ENCODE assay signal across 1 fruit fly cellular context in genomic region chrX:17294169-17294833, dm6.
TF ChIP-seq lines count a peak whose summit lies in the region.

No protein-coding gene starts in this region.

TF ChIP-seq in whole organism, embryonic, 481 proteins besides CTCF, POLR2A, EP300 and RAD21 (continued from another document and continues in another):
- TF ChIP-seq Meics (GFP tag; optimal IDR thresholded peaks at IDR 0.05; lab: Kevin White, UChicago), result no peak
- no peak for TF ChIP-seq CG10366 (GFP tag; IDR thresholded peaks at IDR 0.05; lab: Robert Waterston, UW)
- TF ChIP-seq Med (GFP tag; lab: Kevin White, UChicago), result peak; percentile 49
- TF ChIP-seq Xbp1 (GFP tag; optimal IDR thresholded peaks at IDR 0.05; lab: Kevin White, UChicago), result no peak
- TF ChIP-seq cas (GFP tag; IDR thresholded peaks at IDR 0.05; lab: Robert Waterston, UW), result no peak
- TF ChIP-seq MTF-1 (GFP tag; optimal IDR thresholded peaks at IDR 0.05; lab: Kevin White, UChicago; ENCODE audit: borderline replicate concordance), result no peak
- TF ChIP-seq HLH3B (GFP tag; IDR thresholded peaks at IDR 0.05; lab: Robert Waterston, UW), result peak; percentile 29; the same call in 1 of the 2 replicates
- TF ChIP-seq CG3838 (GFP tag; optimal IDR thresholded peaks at IDR 0.05; lab: Kevin White, UChicago), result no peak
- peak; percentile 9 for TF ChIP-seq CG13894 (tag; optimal IDR thresholded peaks at IDR 0.05; lab: Kevin White, UChicago)
- no peak for TF ChIP-seq sqz (GFP tag; optimal IDR thresholded peaks at IDR 0.05; lab: Kevin White, UChicago)
- no peak for TF ChIP-seq CG16815 (GFP tag; optimal IDR thresholded peaks at IDR 0.05; lab: Kevin White, UChicago)
- TF ChIP-seq Sin3A (optimal IDR thresholded peaks at IDR 0.05; lab: Kevin White, UChicago), result no peak
- no peak for TF ChIP-seq Hsf (GFP tag; optimal IDR thresholded peaks at IDR 0.05; lab: Kevin White, UChicago)
- TF ChIP-seq ap (GFP tag; IDR thresholded peaks at IDR 0.05; lab: Robert Waterston, UW), result no peak
- TF ChIP-seq sr (GFP tag; IDR thresholded peaks at IDR 0.05; lab: Robert Waterston, UW), result no peak
- TF ChIP-seq CG12942 (GFP tag; optimal IDR thresholded peaks at IDR 0.05; lab: Kevin White, UChicago), result no peak
- TF ChIP-seq CG3065 (GFP tag; optimal IDR thresholded peaks at IDR 0.05; lab: Kevin White, UChicago), result no peak
- TF ChIP-seq pzg (GFP tag; optimal IDR thresholded peaks at IDR 0.05; lab: Kevin White, UChicago), result no peak
- no peak for TF ChIP-seq CG43689 (GFP tag; IDR thresholded peaks at IDR 0.05; lab: Robert Waterston, UW)
- no peak for TF ChIP-seq CG10565 (GFP tag; optimal IDR thresholded peaks at IDR 0.05; lab: Kevin White, UChicago)
- no peak for TF ChIP-seq toy (GFP tag; IDR thresholded peaks at IDR 0.05; lab: Robert Waterston, UW)
- TF ChIP-seq hkb (optimal IDR thresholded peaks at IDR 0.05; lab: Kevin White, UChicago), result no peak
- TF ChIP-seq hkb (GFP tag; IDR thresholded peaks at IDR 0.05; lab: Robert Waterston, UW), result peak; percentile 55; the same call in 1 of the 2 replicates
- no peak for TF ChIP-seq CG18764 (GFP tag; optimal IDR thresholded peaks at IDR 0.05; lab: Kevin White, UChicago)
- TF ChIP-seq Hey (tag; optimal IDR thresholded peaks at IDR 0.05; lab: Kevin White, UChicago), result peak; percentile 12
- TF ChIP-seq CHES-1-like (GFP tag; optimal IDR thresholded peaks at IDR 0.05; lab: Kevin White, UChicago), result peak; percentile 32
- no peak for TF ChIP-seq CG6689 (GFP tag; IDR thresholded peaks at IDR 0.05; lab: Robert Waterston, UW)
- no peak for TF ChIP-seq Taf1 (GFP tag; IDR thresholded peaks at IDR 0.05; lab: Robert Waterston, UW)
- no peak for TF ChIP-seq CG9797 (GFP tag; optimal IDR thresholded peaks at IDR 0.05; lab: Kevin White, UChicago)
- no peak for TF ChIP-seq en (GFP tag; optimal IDR thresholded peaks at IDR 0.05; lab: Kevin White, UChicago)
- no peak for TF ChIP-seq CG7839 (tag; optimal IDR thresholded peaks at IDR 0.05; lab: Kevin White, UChicago)
- no peak for TF ChIP-seq HLH54F (GFP tag; optimal IDR thresholded peaks at IDR 0.05; lab: Kevin White, UChicago)
- TF ChIP-seq CG17186 (GFP tag; optimal IDR thresholded peaks at IDR 0.05; lab: Kevin White, UChicago), result no peak
- no peak for TF ChIP-seq CG9817 (tag; optimal IDR thresholded peaks at IDR 0.05; lab: Kevin White, UChicago)
- no peak for TF ChIP-seq CG5245 (GFP tag; optimal IDR thresholded peaks at IDR 0.05; lab: Kevin White, UChicago)
- TF ChIP-seq danr (GFP tag; IDR thresholded peaks at IDR 0.05; lab: Robert Waterston, UW), result no peak
- no peak for TF ChIP-seq CG3995 (GFP tag; optimal IDR thresholded peaks at IDR 0.05; lab: Kevin White, UChicago)
- TF ChIP-seq CG17802 (tag; optimal IDR thresholded peaks at IDR 0.05; lab: Kevin White, UChicago), result no peak
- TF ChIP-seq fd3F (GFP tag; optimal IDR thresholded peaks at IDR 0.05; lab: Kevin White, UChicago), result no peak
- no peak for TF ChIP-seq CG16813 (GFP tag; IDR thresholded peaks at IDR 0.05; lab: Robert Waterston, UW; ENCODE audit: partially characterized antibody)
- TF ChIP-seq Pdp1 (GFP tag; optimal IDR thresholded peaks at IDR 0.05; lab: Kevin White, UChicago), result peak in 1 of 2 experiments; percentile 85
- TF ChIP-seq Sry-δ (GFP tag; optimal IDR thresholded peaks at IDR 0.05; lab: Kevin White, UChicago), result no peak
- TF ChIP-seq pb (GFP tag; optimal IDR thresholded peaks at IDR 0.05; lab: Kevin White, UChicago), result no peak
- no peak for TF ChIP-seq CG16779 (GFP tag; IDR thresholded peaks at IDR 0.05; lab: Robert Waterston, UW)
- TF ChIP-seq Lhr (GFP tag; optimal IDR thresholded peaks at IDR 0.05; lab: Kevin White, UChicago), result no peak
- no peak for TF ChIP-seq Elba2 (GFP tag; optimal IDR thresholded peaks at IDR 0.05; lab: Kevin White, UChicago)
- TF ChIP-seq pnt (GFP tag; optimal IDR thresholded peaks at IDR 0.05; lab: Kevin White, UChicago), result no peak
- no peak for TF ChIP-seq CG11398 (GFP tag; optimal IDR thresholded peaks at IDR 0.05; lab: Kevin White, UChicago)
- no peak for TF ChIP-seq pho (GFP tag; optimal IDR thresholded peaks at IDR 0.05; lab: Kevin White, UChicago)
- TF ChIP-seq CG7372 (GFP tag; IDR thresholded peaks at IDR 0.05; lab: Robert Waterston, UW), result no peak
- 0 out of 2 replicates have a peak, but pooled peaks have one; percentile 42 for TF ChIP-seq vvl (GFP tag; IDR thresholded peaks at IDR 0.05; lab: Robert Waterston, UW)
- TF ChIP-seq HmgZ (tag; optimal IDR thresholded peaks at IDR 0.05; lab: Kevin White, UChicago), result no peak
- TF ChIP-seq CG14667 (GFP tag; IDR thresholded peaks at IDR 0.05; lab: Robert Waterston, UW), result no peak
- TF ChIP-seq CG31224 (GFP tag; IDR thresholded peaks at IDR 0.05; lab: Robert Waterston, UW), result no peak
- no peak for TF ChIP-seq HHEX (GFP tag; optimal IDR thresholded peaks at IDR 0.05; lab: Kevin White, UChicago)
- TF ChIP-seq bsh (GFP tag; optimal IDR thresholded peaks at IDR 0.05; lab: Kevin White, UChicago), result no peak
- no peak for TF ChIP-seq Sox100B (GFP tag; optimal IDR thresholded peaks at IDR 0.05; lab: Kevin White, UChicago)
- no peak for TF ChIP-seq lola (GFP tag; optimal IDR thresholded peaks at IDR 0.05; lab: Kevin White, UChicago)
- no peak for TF ChIP-seq CG10209 (GFP tag; optimal IDR thresholded peaks at IDR 0.05; lab: Kevin White, UChicago)
- peak; percentile 89 for TF ChIP-seq kni (GFP tag; optimal IDR thresholded peaks at IDR 0.05; lab: Kevin White, UChicago)
- peak in 1 of 2 experiments; percentile 95 for TF ChIP-seq Hr78 (GFP tag; optimal IDR thresholded peaks at IDR 0.05; lab: Kevin White, UChicago)
- no peak for TF ChIP-seq hth (optimal IDR thresholded peaks at IDR 0.05; lab: Kevin White, UChicago)
- no peak for TF ChIP-seq Optix (GFP tag; IDR thresholded peaks at IDR 0.05; lab: Robert Waterston, UW)
- no peak for TF ChIP-seq slbo (GFP tag; IDR thresholded peaks at IDR 0.05; lab: Robert Waterston, UW)
- no peak for TF ChIP-seq CG6765 (GFP tag; optimal IDR thresholded peaks at IDR 0.05; lab: Kevin White, UChicago)
- TF ChIP-seq Awh (GFP tag; IDR thresholded peaks at IDR 0.05; lab: Robert Waterston, UW), result peak; percentile 55; the same call in 1 of the 2 replicates
- no peak for TF ChIP-seq CG12236 (GFP tag; optimal IDR thresholded peaks at IDR 0.05; lab: Kevin White, UChicago)
- no peak for TF ChIP-seq Ptx1 (GFP tag; IDR thresholded peaks at IDR 0.05; lab: Robert Waterston, UW)
- no peak for TF ChIP-seq CG11247 (GFP tag; IDR thresholded peaks at IDR 0.05; lab: Robert Waterston, UW)
- no peak for TF ChIP-seq disco-r (GFP tag; optimal IDR thresholded peaks at IDR 0.05; lab: Kevin White, UChicago)
- TF ChIP-seq CG3407 (GFP tag; optimal IDR thresholded peaks at IDR 0.05; lab: Kevin White, UChicago), result no peak
- TF ChIP-seq CG10147 (GFP tag; optimal IDR thresholded peaks at IDR 0.05; lab: Kevin White, UChicago), result no peak
- no peak for TF ChIP-seq YL-1 (GFP tag; optimal IDR thresholded peaks at IDR 0.05; lab: Kevin White, UChicago)
- TF ChIP-seq ro (GFP tag; IDR thresholded peaks at IDR 0.05; lab: Robert Waterston, UW), result no peak
- TF ChIP-seq bab2 (GFP tag; optimal IDR thresholded peaks at IDR 0.05; lab: Kevin White, UChicago), result no peak
- no peak for TF ChIP-seq ttk (GFP tag; IDR thresholded peaks at IDR 0.05; lab: Robert Waterston, UW)
- no peak for TF ChIP-seq CG8478 (optimal IDR thresholded peaks at IDR 0.05; lab: Kevin White, UChicago)
- TF ChIP-seq inv (GFP tag; IDR thresholded peaks at IDR 0.05; lab: Robert Waterston, UW; ENCODE audit: partially characterized antibody), result no peak
- no peak for TF ChIP-seq Abd-B (GFP tag; optimal IDR thresholded peaks at IDR 0.05; lab: Kevin White, UChicago)
- no peak for TF ChIP-seq CG2116 (GFP tag; optimal IDR thresholded peaks at IDR 0.05; lab: Kevin White, UChicago)
- no peak for TF ChIP-seq usp (GFP tag; optimal IDR thresholded peaks at IDR 0.05; lab: Kevin White, UChicago)
- no peak for TF ChIP-seq D19B (GFP tag; optimal IDR thresholded peaks at IDR 0.05; lab: Kevin White, UChicago)
- TF ChIP-seq MESR4 (GFP tag; optimal IDR thresholded peaks at IDR 0.05; lab: Kevin White, UChicago), result no peak
- TF ChIP-seq ase (GFP tag; IDR thresholded peaks at IDR 0.05; lab: Robert Waterston, UW), result no peak
- TF ChIP-seq Dbx (GFP tag; IDR thresholded peaks at IDR 0.05; lab: Robert Waterston, UW), result no peak
- no peak for TF ChIP-seq BtbVII (GFP tag; optimal IDR thresholded peaks at IDR 0.05; lab: Kevin White, UChicago)
- no peak for TF ChIP-seq H2.0 (GFP tag; IDR thresholded peaks at IDR 0.05; lab: Robert Waterston, UW)
- TF ChIP-seq CG4424 (GFP tag; optimal IDR thresholded peaks at IDR 0.05; lab: Kevin White, UChicago), result no peak
- TF ChIP-seq yki (optimal IDR thresholded peaks at IDR 0.05; lab: Kevin White, UChicago), result no peak
- no peak for TF ChIP-seq pros (GFP tag; optimal IDR thresholded peaks at IDR 0.05; lab: Kevin White, UChicago)
- TF ChIP-seq CG17328 (GFP tag; IDR thresholded peaks at IDR 0.05; lab: Robert Waterston, UW), result no peak
- no peak for TF ChIP-seq ssp (GFP tag; IDR thresholded peaks at IDR 0.05; lab: Robert Waterston, UW)
- TF ChIP-seq peb (GFP tag; IDR thresholded peaks at IDR 0.05; lab: Robert Waterston, UW), result no peak
- no peak for TF ChIP-seq CG14860 (GFP tag; IDR thresholded peaks at IDR 0.05; lab: Robert Waterston, UW; ENCODE audit: partially characterized antibody)
- TF ChIP-seq stc (GFP tag; IDR thresholded peaks at IDR 0.05; lab: Robert Waterston, UW), result no peak
- TF ChIP-seq sens (GFP tag; lab: Kevin White, UChicago), result peak; percentile 70
- no peak for TF ChIP-seq Aef1 (GFP tag; IDR thresholded peaks at IDR 0.05; lab: Robert Waterston, UW)
- TF ChIP-seq grau (tag; optimal IDR thresholded peaks at IDR 0.05; lab: Kevin White, UChicago), result no peak
- TF ChIP-seq NK7.1 (GFP tag; optimal IDR thresholded peaks at IDR 0.05; lab: Kevin White, UChicago), result no peak
- TF ChIP-seq Scr (GFP tag; IDR thresholded peaks at IDR 0.05; lab: Robert Waterston, UW; ENCODE audit: partially characterized antibody), result no peak
- no peak for TF ChIP-seq CG17829 (tag; optimal IDR thresholded peaks at IDR 0.05; lab: Kevin White, UChicago)
- no peak for TF ChIP-seq TFAM (GFP tag; optimal IDR thresholded peaks at IDR 0.05; lab: Kevin White, UChicago)
- TF ChIP-seq nom (GFP tag; optimal IDR thresholded peaks at IDR 0.05; lab: Kevin White, UChicago), result no peak
- TF ChIP-seq Hr3 (GFP tag; optimal IDR thresholded peaks at IDR 0.05; lab: Kevin White, UChicago), result no peak
- TF ChIP-seq ewg (GFP tag; optimal IDR thresholded peaks at IDR 0.05; lab: Kevin White, UChicago), result no peak
- no peak for TF ChIP-seq Jarid2 (GFP tag; optimal IDR thresholded peaks at IDR 0.05; lab: Kevin White, UChicago)
- TF ChIP-seq Ets97D (GFP tag; optimal IDR thresholded peaks at IDR 0.05; lab: Kevin White, UChicago), result no peak
- TF ChIP-seq maf-S (GFP tag; optimal IDR thresholded peaks at IDR 0.05; lab: Kevin White, UChicago), result no peak
- TF ChIP-seq CG11085 (GFP tag; IDR thresholded peaks at IDR 0.05; lab: Robert Waterston, UW), result no peak
- peak; percentile 75 for TF ChIP-seq crol (GFP tag; IDR thresholded peaks at IDR 0.05; lab: Robert Waterston, UW)
- no peak for TF ChIP-seq CG9215 (GFP tag; IDR thresholded peaks at IDR 0.05; lab: Robert Waterston, UW)
- no peak for TF ChIP-seq vfl (GFP tag; optimal IDR thresholded peaks at IDR 0.05; lab: Kevin White, UChicago)
- no peak for TF ChIP-seq HLHmδ (GFP tag; optimal IDR thresholded peaks at IDR 0.05; lab: Kevin White, UChicago)
- no peak for TF ChIP-seq CG2129 (GFP tag; IDR thresholded peaks at IDR 0.05; lab: Robert Waterston, UW; ENCODE audit: partially characterized antibody)
- peak; percentile 61 for TF ChIP-seq Xrp1 (GFP tag; IDR thresholded peaks at IDR 0.05; lab: Robert Waterston, UW)
- no peak for TF ChIP-seq Mad (GFP tag; optimal IDR thresholded peaks at IDR 0.05; lab: Kevin White, UChicago)
- no peak for TF ChIP-seq crc (GFP tag; optimal IDR thresholded peaks at IDR 0.05; lab: Kevin White, UChicago)
- peak; percentile 58 for TF ChIP-seq CG10543 (GFP tag; optimal IDR thresholded peaks at IDR 0.05; lab: Kevin White, UChicago)
- TF ChIP-seq Ssrp (tag; optimal IDR thresholded peaks at IDR 0.05; lab: Kevin White, UChicago), result no peak
- TF ChIP-seq slou (GFP tag; optimal IDR thresholded peaks at IDR 0.05; lab: Kevin White, UChicago), result no peak
- TF ChIP-seq repo (GFP tag; optimal IDR thresholded peaks at IDR 0.05; lab: Kevin White, UChicago), result no peak
- TF ChIP-seq CG7745 (tag; optimal IDR thresholded peaks at IDR 0.05; lab: Kevin White, UChicago), result no peak
- TF ChIP-seq Hand (GFP tag; optimal IDR thresholded peaks at IDR 0.05; lab: Kevin White, UChicago), result no peak
- no peak for TF ChIP-seq dati (GFP tag; IDR thresholded peaks at IDR 0.05; lab: Robert Waterston, UW)
- peak; percentile 1 for TF ChIP-seq Asciz (GFP tag; optimal IDR thresholded peaks at IDR 0.05; lab: Kevin White, UChicago)
- TF ChIP-seq Hr51 (GFP tag; optimal IDR thresholded peaks at IDR 0.05; lab: Kevin White, UChicago), result no peak
- peak; percentile 45 for TF ChIP-seq CG14441 (GFP tag; IDR thresholded peaks at IDR 0.05; lab: Robert Waterston, UW)
- TF ChIP-seq ara (GFP tag; IDR thresholded peaks at IDR 0.05; lab: Robert Waterston, UW), result no peak
- no peak for TF ChIP-seq gce (GFP tag; IDR thresholded peaks at IDR 0.05; lab: Robert Waterston, UW)
- TF ChIP-seq CG1832 (GFP tag; optimal IDR thresholded peaks at IDR 0.05; lab: Kevin White, UChicago), result no peak
- TF ChIP-seq CG34422 (GFP tag; IDR thresholded peaks at IDR 0.05; lab: Robert Waterston, UW), result peak; percentile 31; the same call in 1 of the 3 replicates
- TF ChIP-seq pita (GFP tag; optimal IDR thresholded peaks at IDR 0.05; lab: Kevin White, UChicago), result no peak
- TF ChIP-seq vnd (GFP tag; IDR thresholded peaks at IDR 0.05; lab: Robert Waterston, UW; ENCODE audit: partially characterized antibody), result no peak
- no peak for TF ChIP-seq knrl (GFP tag; IDR thresholded peaks at IDR 0.05; lab: Robert Waterston, UW; ENCODE audit: partially characterized antibody)
- no peak for TF ChIP-seq CG12744 (GFP tag; optimal IDR thresholded peaks at IDR 0.05; lab: Kevin White, UChicago)
- no peak for TF ChIP-seq HLH4C (GFP tag; IDR thresholded peaks at IDR 0.05; lab: Robert Waterston, UW; ENCODE audit: partially characterized antibody)
- no peak for TF ChIP-seq sima (GFP tag; optimal IDR thresholded peaks at IDR 0.05; lab: Kevin White, UChicago)
- peak; percentile 30 for TF ChIP-seq CG17568 (GFP tag; optimal IDR thresholded peaks at IDR 0.05; lab: Kevin White, UChicago)
- no peak for TF ChIP-seq CG10979 (tag; optimal IDR thresholded peaks at IDR 0.05; lab: Kevin White, UChicago)
- no peak for TF ChIP-seq CG10462 (GFP tag; optimal IDR thresholded peaks at IDR 0.05; lab: Kevin White, UChicago)
